Worm (Caenorhabditis elegans): ENCODE measurements around the gene F57G4.11.

ce11 chrV:17668531-17668930, 43.5 kb downstream of the F57G4.11 start, which contains the start of gene str-89:
- TF ChIP-seq R02D3.7 (tag; optimal IDR thresholded peaks at IDR 0.05) (no peak), skn-1 (tag; optimal IDR thresholded peaks at IDR 0.05) (no peak), lin-13 (GFP tag; optimal IDR thresholded peaks at IDR 0.05) (no peak), nhr-12 (tag; optimal IDR thresholded peaks at IDR 0.05) (no peak), nhr-21 (tag; optimal IDR thresholded peaks at IDR 0.05) (no peak), ama-1 (optimal IDR thresholded peaks at IDR 0.05) (no peak), unc-39 (tag; optimal IDR thresholded peaks at IDR 0.05) (no peak), ztf-11 (tag; optimal IDR thresholded peaks at IDR 0.05) (no peak), blmp-1 (tag; optimal IDR thresholded peaks at IDR 0.05; ENCODE audit: insufficient read depth) (no peak), mab-5 (tag; optimal IDR thresholded peaks at IDR 0.05) (no peak)

Measured in whole organism, L2 larva.